Fruit fly (Drosophila melanogaster): ENCODE measurements around the gene Fkbp39.

The Fkbp39 gene

DNA sequence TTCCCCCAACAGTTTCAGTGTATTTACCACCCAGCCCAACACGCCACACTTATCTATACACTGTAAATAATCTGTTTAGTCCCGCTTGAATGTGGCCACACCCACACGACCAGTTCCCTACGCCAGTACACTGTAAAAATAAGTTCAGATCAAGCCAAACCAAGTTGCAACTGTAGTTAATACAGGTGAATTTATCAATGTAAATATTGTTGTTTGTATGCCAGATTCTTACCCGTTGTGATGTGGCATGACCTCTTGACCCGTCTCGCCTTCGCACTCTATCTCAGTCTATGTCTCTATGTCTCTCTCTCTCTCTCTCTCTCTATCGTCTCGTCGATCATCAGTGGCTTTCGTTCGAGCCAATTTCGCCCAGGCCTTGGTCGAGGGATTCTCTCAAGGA is 19.1 kb downstream of the Fkbp39 start (continued):
- TF ChIP-seq Ets65A (GFP tag) (peak; percentile 66), ase (GFP tag; IDR thresholded peaks at IDR 0.05) (no peak)

- TF ChIP-seq bbx (GFP tag; IDR thresholded peaks at IDR 0.05; ENCODE audit: partially characterized antibody) (no peak), dati (GFP tag; IDR thresholded peaks at IDR 0.05) (no peak), gcm2 (GFP tag; optimal IDR thresholded peaks at IDR 0.05) (no peak), MESR4 (GFP tag; optimal IDR thresholded peaks at IDR 0.05) (no peak), ara (GFP tag; IDR thresholded peaks at IDR 0.05) (no peak), CG12769 (tag; optimal IDR thresholded peaks at IDR 0.05) (no peak), CG10209 (GFP tag; optimal IDR thresholded peaks at IDR 0.05) (no peak), CG3407 (GFP tag; optimal IDR thresholded peaks at IDR 0.05) (no peak), amos (GFP tag; IDR thresholded peaks at IDR 0.05; ENCODE audit: partially characterized antibody) (no peak), sens (GFP tag) (peak; percentile 23), Rfx (GFP tag; IDR thresholded peaks at IDR 0.05) (no peak), jumu (GFP tag; optimal IDR thresholded peaks at IDR 0.05) (no peak), dpn (GFP tag; optimal IDR thresholded peaks at IDR 0.05) (peak in 1 of 2 experiments; percentile 17), Usf (GFP tag; optimal IDR thresholded peaks at IDR 0.05) (no peak), CG7839 (tag; optimal IDR thresholded peaks at IDR 0.05) (no peak), Hr78 (GFP tag; optimal IDR thresholded peaks at IDR 0.05) (no peak), pnt (GFP tag; optimal IDR thresholded peaks at IDR 0.05) (no peak), eyg (GFP tag; optimal IDR thresholded peaks at IDR 0.05) (no peak), CG10321 (GFP tag; IDR thresholded peaks at IDR 0.05) (no peak), da (GFP tag; optimal IDR thresholded peaks at IDR 0.05) (no peak), kah (GFP tag; optimal IDR thresholded peaks at IDR 0.05) (peak; percentile 76), H2.0 (GFP tag; IDR thresholded peaks at IDR 0.05) (no peak), cg (GFP tag; optimal IDR thresholded peaks at IDR 0.05) (peak; percentile 63), chif (GFP tag; optimal IDR thresholded peaks at IDR 0.05) (no peak), CkIIα-i1 (GFP tag; IDR thresholded peaks at IDR 0.05) (no peak), Trl (optimal IDR thresholded peaks at IDR 0.05) (no peak), Trl (GFP tag; optimal IDR thresholded peaks at IDR 0.05) (no peak), lov (optimal IDR thresholded peaks at IDR 0.05) (no peak), lov (GFP tag; IDR thresholded peaks at IDR 0.05) (no peak), CG6683 (GFP tag; optimal IDR thresholded peaks at IDR 0.05) (no peak), CG7357 (GFP tag; IDR thresholded peaks at IDR 0.05) (no peak), Oli (tag; optimal IDR thresholded peaks at IDR 0.05) (no peak), CG3163 (GFP tag; optimal IDR thresholded peaks at IDR 0.05) (no peak), Nf-YA (GFP tag; IDR thresholded peaks at IDR 0.05) (no peak), CG12299 (tag; optimal IDR thresholded peaks at IDR 0.05) (no peak), hb (GFP tag; IDR thresholded peaks at IDR 0.05; ENCODE audit: partially characterized antibody) (no peak), stwl (tag; optimal IDR thresholded peaks at IDR 0.05) (no peak), CG1647 (GFP tag; optimal IDR thresholded peaks at IDR 0.05) (no peak), sima (GFP tag; optimal IDR thresholded peaks at IDR 0.05) (no peak), Asciz (GFP tag; optimal IDR thresholded peaks at IDR 0.05) (no peak), CG15269 (tag; optimal IDR thresholded peaks at IDR 0.05) (no peak), pho (GFP tag; optimal IDR thresholded peaks at IDR 0.05) (no peak), zf30C (GFP tag; optimal IDR thresholded peaks at IDR 0.05) (no peak), grau (tag; optimal IDR thresholded peaks at IDR 0.05) (no peak), sd (tag; optimal IDR thresholded peaks at IDR 0.05) (peak; percentile 36), ttk (GFP tag; IDR thresholded peaks at IDR 0.05) (no peak), Nf-YC (tag; optimal IDR thresholded peaks at IDR 0.05) (no peak), CG4360 (GFP tag; IDR thresholded peaks at IDR 0.05) (no peak), CG15601 (tag; optimal IDR thresholded peaks at IDR 0.05) (no peak)
Measured at dm6 chr3R:15310695-15311094, 22.2 kb downstream of the Fkbp39 start.

Data from whole organism, embryonic.